Worm (Caenorhabditis elegans): Measurements from ENCODE around the gene abf-4.

abf-4 gene

ce11 chrV:20599795-20600194 is 41.6 kb upstream of the abf-4 start, which contains the start of gene col-163:
Gene col-163, plus strand, starts transcription at chrV:20600095.
- TF ChIP-seq egl-44 (GFP tag; IDR thresholded peaks at IDR 0.05) = no peak
- TF ChIP-seq snpc-1.1 (tag; optimal IDR thresholded peaks at IDR 0.05; ENCODE audit: insufficient read depth) = no peak
- no peak for TF ChIP-seq hmg-1.2 (GFP tag; IDR thresholded peaks at IDR 0.05)
- no peak for TF ChIP-seq attf-5 (GFP tag; optimal IDR thresholded peaks at IDR 0.05)
- TF ChIP-seq madf-3 (GFP tag; IDR thresholded peaks at IDR 0.05) = no peak
- no peak for TF ChIP-seq mcd-1 (GFP tag; IDR thresholded peaks at IDR 0.05)
- TF ChIP-seq B0035.1 (tag; optimal IDR thresholded peaks at IDR 0.05) = no peak
- TF ChIP-seq madf-10 (tag; optimal IDR thresholded peaks at IDR 0.05) = no peak
- TF ChIP-seq ceh-79 (tag; optimal IDR thresholded peaks at IDR 0.05) = no peak
- TF ChIP-seq F10E7.11 (tag; optimal IDR thresholded peaks at IDR 0.05) = no peak
- no peak for TF ChIP-seq nfya-1 (tag; optimal IDR thresholded peaks at IDR 0.05; ENCODE audit: borderline replicate concordance, insufficient read depth)
- TF ChIP-seq Y95B8A.8 (GFP tag; IDR thresholded peaks at IDR 0.05) = no peak
- no peak for TF ChIP-seq attf-3 (GFP tag; conservative IDR thresholded peaks at IDR 0.05)
- no peak for TF ChIP-seq nhr-80 (tag; optimal IDR thresholded peaks at IDR 0.05)
- TF ChIP-seq lin-35 (GFP tag; optimal IDR thresholded peaks at IDR 0.05) = no peak
- TF ChIP-seq gei-17 (GFP tag; optimal IDR thresholded peaks at IDR 0.05) = no peak

ce11 chrV:20597076-20597475 is 38.9 kb upstream of the abf-4 start, which contains the start of gene F46B3.1:
Gene F46B3.1, minus strand, starts transcription at chrV:20597176.
- no peak for TF ChIP-seq ZK185.1 (tag; optimal IDR thresholded peaks at IDR 0.05; ENCODE audit: poor library complexity, severe bottlenecking)
- TF ChIP-seq F10E7.11 (tag; optimal IDR thresholded peaks at IDR 0.05) = no peak
- no peak for TF ChIP-seq repo-1 (tag; optimal IDR thresholded peaks at IDR 0.05)
- no peak for TF ChIP-seq aptf-2 (GFP tag; conservative IDR thresholded peaks at IDR 0.05)
- no peak for TF ChIP-seq C06A6.2 (GFP tag; conservative IDR thresholded peaks at IDR 0.05)
- TF ChIP-seq ztf-22 (GFP tag; optimal IDR thresholded peaks at IDR 0.05) = no peak
- no peak for TF ChIP-seq hmg-20 (GFP tag; IDR thresholded peaks at IDR 0.05)
- TF ChIP-seq lsl-1 (GFP tag; optimal IDR thresholded peaks at IDR 0.05) = no peak
- TF ChIP-seq ekl-4 (GFP tag; IDR thresholded peaks at IDR 0.05) = no peak
- no peak for TF ChIP-seq madf-8 (GFP tag; conservative IDR thresholded peaks at IDR 0.05)
- TF ChIP-seq K11D2.4 (GFP tag; IDR thresholded peaks at IDR 0.05) = no peak
- no peak for TF ChIP-seq fkh-3 (tag; optimal IDR thresholded peaks at IDR 0.05)

ce11 chrV:20595653-20596052 is 37.5 kb upstream of the abf-4 start, which contains the start of gene F26F2.11:
Gene F26F2.11, minus strand, starts transcription at chrV:20595753.
- TF ChIP-seq ceh-91 (GFP tag; IDR thresholded peaks at IDR 0.05) (no peak), ztf-26 (tag; optimal IDR thresholded peaks at IDR 0.05) (no peak), akir-1 (GFP tag; optimal IDR thresholded peaks at IDR 0.05) (no peak), rpc-1 (optimal IDR thresholded peaks at IDR 0.05) (no peak), rpc-1 (tag; optimal IDR thresholded peaks at IDR 0.05) (no peak), rcor-1 (GFP tag; IDR thresholded peaks at IDR 0.05) (no peak), F49E8.2 (tag; optimal IDR thresholded peaks at IDR 0.05; ENCODE audit: insufficient read depth) (no peak), ztf-6 (GFP tag; IDR thresholded peaks at IDR 0.05) (no peak), sptf-2 (GFP tag; optimal IDR thresholded peaks at IDR 0.05) (no peak)

- no peak for TF ChIP-seq F52B5.7 (tag; optimal IDR thresholded peaks at IDR 0.05)
- no peak for TF ChIP-seq lin-54 (GFP tag; optimal IDR thresholded peaks at IDR 0.05)
- no peak for TF ChIP-seq nfyb-1 (GFP tag; IDR thresholded peaks at IDR 0.05)
- no peak for TF ChIP-seq egl-18 (GFP tag; IDR thresholded peaks at IDR 0.05)
Measured at ce11 chrV:20594746-20595145, 36.6 kb upstream of the abf-4 start, which contains the start of gene F26F2.10. Gene F26F2.10, minus strand, starts transcription at chrV:20594846.

Data from whole organism, young adult.